Worm (Caenorhabditis elegans) whole organism, L1 larva: Measurements from ENCODE around the gene sru-16.
A peak's percentile ranks its signal among the peaks of the same experiment; 100 is the strongest.
"Not testable (repeated sequence)": the region's sequence is repeated elsewhere in the genome, so short reads cannot be mapped to it uniquely, and the experiment has no call there.

Experiments
- C34B4.2 ChIP-seq: sonication (generic microtip); optimal IDR thresholded peaks from 2 replicates; lab custom pipeline; 2017; ENCODE audit warnings: mild to moderate bottlenecking, missing genetic modification characterization, missing compliant biosample characterization
- F16B12.6 ChIP-seq: fragments of 150-350 bp; optimal IDR thresholded peaks from 2 replicates; lab custom pipeline; 2014; ENCODE audit warnings: missing biosample characterization, missing genetic modification characterization
- aha-1 ChIP-seq: fragments of 150-350 bp; optimal IDR thresholded peaks from 2 replicates; lab custom pipeline; 2014; ENCODE audit warnings: missing biosample characterization, missing genetic modification characterization
- ceh-90 ChIP-seq: sonication (generic microtip); optimal IDR thresholded peaks from 2 replicates; lab custom pipeline; 2016; ENCODE audit warnings: missing genetic modification characterization, missing compliant biosample characterization
- dpl-1 ChIP-seq, 3 experiments: fragments of 150-350 bp in 2 of 3; sonication (generic microtip) in 1 of 3; optimal IDR thresholded peaks; 2 replicates each; lab custom pipeline; 2014 to 2017; ENCODE audit warnings: missing biosample characterization in 3 of 3, missing genetic modification characterization in 3 of 3, missing genetic modification reagents in 3 of 3
- efl-1 ChIP-seq, 4 experiments: fragments of 150-350 bp; optimal IDR thresholded peaks in 3 of 4; peaks in 1 of 4; 1 replicate in 1 of 4; 2 replicates in 3 of 4; lab custom pipeline; 2014; ENCODE audit warnings: missing biosample characterization in 2 of 4, missing genetic modification characterization in 2 of 4, missing genetic modification reagents in 2 of 4
- efl-3 ChIP-seq: fragments of 200-800 bp; sonication (Bioruptor generic); optimal IDR thresholded peaks from 2 replicates; lab custom pipeline; 2018; ENCODE audit warnings: mild to moderate bottlenecking, missing genetic modification characterization, missing compliant biosample characterization
- elt-3 ChIP-seq, 6 experiments: fragments of 150-350 bp in 1 of 6; sonication (generic microtip); optimal IDR thresholded peaks; 2 replicates each; lab custom pipeline; 2017 to 2018; ENCODE audit warnings: missing biosample characterization in 6 of 6, missing genetic modification characterization in 6 of 6, inconsistent platforms in 1 of 6
- fkh-4 ChIP-seq: sonication (generic microtip); optimal IDR thresholded peaks from 2 replicates; lab custom pipeline; 2016; ENCODE audit warnings: missing compliant biosample characterization, missing genetic modification characterization, borderline replicate concordance
- fos-1 ChIP-seq: fragments of 150-350 bp; optimal IDR thresholded peaks from 2 replicates; lab custom pipeline; 2014; ENCODE audit warnings: missing biosample characterization, missing genetic modification characterization
- hlh-4 ChIP-seq: sonication (generic microtip); optimal IDR thresholded peaks from 2 replicates; lab custom pipeline; 2016; ENCODE audit warnings: mild to moderate bottlenecking, missing genetic modification characterization, missing compliant biosample characterization
- isw-1 ChIP-seq: fragments of 200-800 bp; sonication (Bioruptor generic); IDR thresholded peaks from 2 replicates; pipeline ENCODE4 v1.3.6; 2022; ENCODE audit warnings: missing genetic modification characterization, missing compliant biosample characterization
- lin-14 ChIP-seq: fragments of 200-800 bp; sonication (Bioruptor generic); optimal IDR thresholded peaks from 2 replicates; lab custom pipeline; 2018; ENCODE audit warnings: mild to moderate bottlenecking, missing genetic modification characterization, moderate library complexity, missing compliant biosample characterization
- lin-15B ChIP-seq: fragments of 150-350 bp; sonication (generic microtip); optimal IDR thresholded peaks from 3 replicates; lab custom pipeline; 2014; ENCODE audit warnings: missing biosample characterization, missing genetic modification characterization
- lsy-2 ChIP-seq, 2 experiments: fragments of 150-350 bp; optimal IDR thresholded peaks; 2 replicates each; lab custom pipeline; 2014; ENCODE audit warnings: missing biosample characterization in 2 of 2, missing genetic modification characterization in 2 of 2
- mdl-1 ChIP-seq, 2 experiments: fragments of 150-350 bp; optimal IDR thresholded peaks; 2 replicates each; lab custom pipeline; 2014 to 2017; ENCODE audit warnings: missing biosample characterization in 2 of 2, missing genetic modification characterization in 2 of 2, inconsistent platforms in 1 of 2
- mef-2 ChIP-seq: fragments of 150-350 bp; optimal IDR thresholded peaks from 2 replicates; lab custom pipeline; 2014; ENCODE audit warnings: missing biosample characterization, missing genetic modification characterization
- mep-1 ChIP-seq: fragments of 150-350 bp; optimal IDR thresholded peaks from 2 replicates; lab custom pipeline; 2014; ENCODE audit warnings: missing biosample characterization, missing genetic modification characterization
- nhr-71 ChIP-seq: sonication (generic microtip); optimal IDR thresholded peaks from 2 replicates; lab custom pipeline; 2016; ENCODE audit warnings: mild to moderate bottlenecking, missing genetic modification characterization, moderate library complexity, missing compliant biosample characterization
- nhr-84 ChIP-seq: sonication (generic microtip); optimal IDR thresholded peaks from 2 replicates; lab custom pipeline; 2017; ENCODE audit warnings: missing biosample characterization, missing genetic modification characterization
- nhr-90 ChIP-seq: sonication (generic microtip); optimal IDR thresholded peaks from 2 replicates; lab custom pipeline; 2016; ENCODE audit warnings: mild to moderate bottlenecking, missing genetic modification characterization, missing compliant biosample characterization; ENCODE audit not compliant: poor library complexity
- pax-3 ChIP-seq: fragments of 200-800 bp; sonication (Bioruptor generic); optimal IDR thresholded peaks from 2 replicates; lab custom pipeline; 2018; ENCODE audit warnings: mild to moderate bottlenecking, missing genetic modification characterization, moderate library complexity, missing compliant biosample characterization
- pqm-1 ChIP-seq: sonication (generic microtip); optimal IDR thresholded peaks from 3 replicates; lab custom pipeline; 2017; ENCODE audit warnings: missing biosample characterization, missing genetic modification characterization
- rnt-1 ChIP-seq: sonication (generic microtip); optimal IDR thresholded peaks from 2 replicates; lab custom pipeline; 2016; ENCODE audit warnings: mild to moderate bottlenecking, missing genetic modification characterization, moderate library complexity, missing compliant biosample characterization
- sox-4 ChIP-seq: sonication (generic microtip); optimal IDR thresholded peaks from 2 replicates; lab custom pipeline; 2016; ENCODE audit warnings: missing genetic modification characterization, missing compliant biosample characterization
- unc-98 ChIP-seq: fragments of 200-800 bp; sonication (Bioruptor generic); IDR thresholded peaks from 2 replicates; pipeline ENCODE4 v1.3.6; 2022; ENCODE audit warnings: missing genetic modification characterization, missing compliant biosample characterization

The sru-16 gene

DNA sequence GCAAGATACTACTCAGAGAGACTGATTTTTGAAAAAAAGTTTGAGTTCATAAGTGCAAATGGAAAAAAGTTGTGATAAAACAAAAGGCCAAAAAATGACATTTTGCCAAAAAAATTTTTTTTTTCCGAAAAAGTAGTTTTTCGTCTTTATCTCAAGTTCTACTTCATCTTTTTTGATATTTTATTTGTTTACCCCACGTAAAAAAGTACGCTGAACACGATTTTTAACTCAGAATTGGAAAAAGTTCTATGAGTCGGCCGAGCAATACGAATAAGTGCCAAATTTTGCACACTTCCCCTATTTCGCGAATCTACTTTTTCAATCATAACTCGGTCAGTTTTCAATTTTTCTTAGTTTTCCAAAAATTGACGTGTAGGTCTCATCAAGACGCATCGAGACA lies at the start of gene sru-16:
sru-16 (plus strand) TSS at position 301 of the 400 bp plus-strand sequence.
- TF ChIP-seq dpl-1 (GFP tag; optimal IDR thresholded peaks at IDR 0.05; lab: Kevin White, UChicago); pax-3 (tag; lab: Kevin White, UChicago); rnt-1 (tag; lab: Kevin White, UChicago): not testable (repeated sequence)

DNA sequence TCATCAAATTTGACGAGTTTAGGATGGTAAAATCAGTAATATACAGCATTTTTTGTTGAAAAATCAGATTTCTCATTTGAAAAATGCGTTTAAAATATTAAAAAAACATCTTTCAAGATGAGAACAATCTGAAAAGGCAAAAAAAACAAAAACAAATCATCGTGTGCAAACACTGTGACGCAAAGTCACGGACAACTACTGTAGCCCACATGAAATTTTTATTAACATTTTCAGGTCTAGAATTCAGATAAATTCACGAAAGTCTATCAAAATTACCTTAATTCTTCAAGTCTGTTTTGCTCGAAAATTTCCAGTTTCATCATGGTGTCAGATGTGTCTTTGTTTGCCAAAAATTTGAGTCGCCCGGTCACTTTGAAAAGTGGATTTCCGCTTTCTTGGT lies 40.2 kb upstream of the sru-16 start:
- TF ChIP-seq F16B12.6 (tag; lab: Kevin White, UChicago) (peak; percentile 66), sox-4 (no peak), nhr-84 (tag; lab: Kevin White, UChicago) (no peak), lsy-2 (tag; optimal IDR thresholded peaks at IDR 0.05; lab: Kevin White, UChicago) (peak; percentile 50 to 85)

DNA sequence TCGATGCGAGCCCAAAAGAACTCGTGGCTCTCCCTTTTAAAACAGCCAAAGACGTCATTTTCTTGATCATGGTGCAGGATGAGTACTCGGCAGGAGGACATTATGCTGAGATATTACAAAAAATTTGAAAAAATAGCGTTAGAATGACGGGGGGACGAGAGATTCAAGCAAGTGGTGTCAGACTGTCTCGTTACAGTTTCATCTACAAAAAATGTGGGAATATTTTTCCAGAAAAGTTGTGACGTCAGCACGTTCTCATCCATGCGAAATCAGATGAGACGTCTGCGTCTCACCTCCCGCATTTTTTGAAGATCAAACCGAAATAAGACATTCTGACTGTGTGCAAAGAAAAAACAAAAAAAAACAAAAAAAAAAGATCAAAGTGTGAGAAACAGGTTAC lies 38.9 kb upstream of the sru-16 start, which contains the start of gene rsd-2:
rsd-2 (minus strand) TSS at position 101 of the 400 bp plus-strand sequence.
- TF ChIP-seq unc-98 (GFP tag; lab: Robert Waterston, UW) (no peak), elt-3 (tag; optimal IDR thresholded peaks at IDR 0.05; lab: Kevin White, UChicago) (no peak), efl-1 (optimal IDR thresholded peaks at IDR 0.05; lab: Kevin White, UChicago) (no peak), efl-1 (GFP tag; optimal IDR thresholded peaks at IDR 0.05 in 1 of 2; lab: Kevin White, UChicago) (peak in 1 of 2 experiments; percentile 66), mef-2 (no peak), lin-15B (no peak)

ce11 chrIV:13548188-13548587 lies 30.9 kb upstream of the sru-16 start, which contains the start of gene F52G2.3:
Gene F52G2.3 (minus strand): TSS chrIV:13548230.
- no peak for TF ChIP-seq mep-1 (tag; lab: Kevin White, UChicago)
- no peak for TF ChIP-seq sox-4
- TF ChIP-seq mdl-1 (tag; optimal IDR thresholded peaks at IDR 0.05; lab: Kevin White, UChicago), result no peak

DNA sequence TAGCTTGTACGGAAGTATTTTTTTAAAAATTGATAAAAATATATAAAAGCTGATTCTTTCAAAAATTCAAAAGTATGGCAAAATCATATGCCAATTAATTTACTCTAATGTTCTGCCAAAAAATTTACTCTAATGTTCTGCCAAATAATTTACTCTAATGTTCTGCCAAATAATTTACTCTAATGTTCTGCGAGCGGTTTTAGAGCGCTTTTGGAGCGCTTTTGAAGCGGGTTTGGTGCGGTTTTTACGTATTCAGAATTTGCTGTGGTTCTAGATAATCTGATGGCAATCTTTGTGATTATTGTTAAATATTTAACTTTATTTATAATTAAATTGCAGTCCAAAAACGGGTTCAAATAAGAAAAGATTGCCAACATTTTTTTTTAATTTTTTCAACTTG lies 29.7 kb upstream of the sru-16 start:
- TF ChIP-seq hlh-4 (tag; lab: Kevin White, UChicago), result peak; percentile 15
- TF ChIP-seq fkh-4 (tag; lab: Kevin White, UChicago), result no peak
- no peak for TF ChIP-seq unc-98 (GFP tag; lab: Robert Waterston, UW)
- TF ChIP-seq pqm-1 (tag; lab: Kevin White, UChicago), result no peak
- no peak for TF ChIP-seq aha-1 (tag; lab: Kevin White, UChicago)
- no peak for TF ChIP-seq nhr-90 (tag; lab: Kevin White, UChicago)
- TF ChIP-seq, all 84 proteins: peak for 1

DNA sequence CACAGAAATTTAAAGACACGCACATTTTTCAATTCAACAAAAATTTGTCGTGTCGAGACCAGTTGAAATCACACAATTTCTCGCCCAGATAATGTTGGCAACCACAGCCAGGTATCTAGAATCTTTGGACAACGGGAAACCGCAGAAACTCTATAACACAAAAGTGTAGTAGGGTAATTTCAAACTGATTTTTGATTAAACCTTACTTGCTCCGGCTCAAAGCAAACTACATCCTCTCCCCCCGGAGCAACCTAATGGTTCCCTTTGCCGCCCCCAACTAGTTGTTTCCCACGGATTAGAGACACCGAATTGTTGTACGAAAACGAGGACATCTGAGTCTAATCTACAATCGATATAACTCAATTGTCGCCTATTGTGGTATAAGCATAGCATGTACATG lies 24.7 kb upstream of the sru-16 start:
- TF ChIP-seq C34B4.2 (tag; lab: Kevin White, UChicago) (no peak), efl-3 (no peak), efl-1 (optimal IDR thresholded peaks at IDR 0.05; lab: Kevin White, UChicago) (no peak), efl-1 (GFP tag; optimal IDR thresholded peaks at IDR 0.05 in 1 of 2; lab: Kevin White, UChicago) (peak in 1 of 2 experiments; percentile 76)

DNA sequence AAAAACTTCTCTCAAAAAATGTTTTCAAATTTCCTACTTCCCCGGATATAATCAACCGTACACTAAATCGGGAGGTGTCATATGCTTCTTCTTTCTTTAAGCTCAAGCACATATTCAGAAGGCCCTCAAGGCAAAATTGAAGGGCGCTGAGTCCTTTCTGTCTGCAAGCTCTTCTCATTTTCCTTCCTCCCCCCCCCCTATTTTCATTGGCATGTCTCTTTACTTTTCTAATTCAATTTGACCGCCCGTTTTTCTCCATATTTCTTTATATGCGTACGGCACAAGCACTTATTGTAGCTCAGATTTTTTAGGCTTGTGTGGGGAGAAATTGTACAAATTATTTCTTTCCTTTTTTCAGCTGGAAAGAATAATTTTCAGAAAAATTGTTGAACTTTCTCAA lies 23.5 kb upstream of the sru-16 start:
- TF ChIP-seq nhr-71 (tag; lab: Kevin White, UChicago), result no peak
- peak; percentile 58 for TF ChIP-seq lin-14 (GFP tag; lab: Kevin White, UChicago)
- TF ChIP-seq isw-1, result no peak
- no peak for TF ChIP-seq F16B12.6 (tag; lab: Kevin White, UChicago)
- no peak for TF ChIP-seq aha-1 (tag; lab: Kevin White, UChicago)
- TF ChIP-seq ceh-90 (tag; lab: Kevin White, UChicago), result no peak
- TF ChIP-seq fos-1 (tag; lab: Kevin White, UChicago), result no peak
- TF ChIP-seq mdl-1 (tag; optimal IDR thresholded peaks at IDR 0.05; lab: Kevin White, UChicago), result no peak

DNA sequence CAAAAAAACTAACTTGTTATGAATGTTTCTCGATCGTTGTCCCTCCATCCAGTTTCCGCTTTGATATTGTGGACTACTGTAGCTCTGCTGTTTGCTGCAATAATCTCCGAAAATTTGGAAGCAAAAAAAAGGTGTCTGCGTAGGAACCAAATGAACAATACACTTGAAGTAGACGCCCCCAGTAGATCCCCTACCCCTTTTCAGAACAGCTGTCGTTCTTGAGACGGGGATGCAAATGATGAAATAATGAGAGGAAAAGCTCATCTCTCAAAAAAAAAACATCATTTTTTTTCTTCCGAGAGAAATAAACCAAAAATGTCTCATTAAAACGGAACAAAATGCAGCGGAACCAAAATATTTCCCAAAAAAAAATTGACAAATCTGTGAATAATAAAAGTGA lies 21.7 kb upstream of the sru-16 start:
- TF ChIP-seq nhr-84 (tag; lab: Kevin White, UChicago) (no peak), lin-14 (GFP tag; lab: Kevin White, UChicago) (peak; percentile 22)
- TF ChIP-seq, all 84 proteins: peak for 1
